Worm (Caenorhabditis elegans) whole organism, early embryonic: ENCODE results near the gene F49E2.5.

ENCODE experiments used
- B0310.2 ChIP-seq: sonication (generic microtip); optimal IDR thresholded peaks from 2 replicates; lab custom pipeline; 2016; ENCODE audit warnings: mild to moderate bottlenecking, missing genetic modification characterization, missing compliant biosample characterization
- F13C5.2 ChIP-seq: sonication (generic microtip); optimal IDR thresholded peaks from 2 replicates; lab custom pipeline; 2017; ENCODE audit warnings: mild to moderate bottlenecking, missing genetic modification characterization, inconsistent platforms, missing compliant biosample characterization
- aly-1 ChIP-seq: sonication (generic microtip); optimal IDR thresholded peaks from 2 replicates; lab custom pipeline; 2016; ENCODE audit warnings: missing genetic modification characterization, missing compliant biosample characterization
- ama-1 ChIP-seq: fragments of 150-350 bp; optimal IDR thresholded peaks from 2 replicates; lab custom pipeline; 2014
- ceh-13 ChIP-seq: fragments of 200-800 bp; sonication (Bioruptor generic); optimal IDR thresholded peaks from 2 replicates; lab custom pipeline; 2018; ENCODE audit warnings: mild to moderate bottlenecking, missing genetic modification characterization, missing compliant biosample characterization
- ceh-36 ChIP-seq: sonication (generic microtip); optimal IDR thresholded peaks from 2 replicates; lab custom pipeline; 2016; ENCODE audit warnings: missing genetic modification characterization, inconsistent platforms, missing compliant biosample characterization
- ets-7 ChIP-seq: sonication (generic microtip); optimal IDR thresholded peaks from 2 replicates; lab custom pipeline; 2016; ENCODE audit warnings: missing genotype, missing genetic modification characterization, missing compliant biosample characterization
- flt-1 ChIP-seq: fragments of 200-800 bp; sonication (Bioruptor generic); IDR thresholded peaks from 2 replicates; pipeline ENCODE4 v1.3.6; 2022; ENCODE audit warnings: missing genetic modification characterization, missing compliant biosample characterization
- hmbx-1 ChIP-seq: sonication (generic microtip); optimal IDR thresholded peaks from 2 replicates; lab custom pipeline; 2016; ENCODE audit warnings: mild to moderate bottlenecking, missing genetic modification characterization, missing compliant biosample characterization
- hmg-4 ChIP-seq: fragments of 200-800 bp; sonication (Bioruptor generic); optimal IDR thresholded peaks from 2 replicates; lab custom pipeline; 2018; ENCODE audit warnings: mild to moderate bottlenecking, missing genetic modification characterization, missing compliant biosample characterization
- hnd-1 ChIP-seq: sonication (generic microtip); optimal IDR thresholded peaks from 2 replicates; lab custom pipeline; 2016; ENCODE audit warnings: missing genetic modification characterization, missing compliant biosample characterization
- pes-1 ChIP-seq: fragments of 200-800 bp; sonication (Bioruptor generic); IDR thresholded peaks from 2 replicates; pipeline ENCODE4 v1.3.6; 2022; ENCODE audit warnings: missing genetic modification reagents, missing genetic modification characterization, missing compliant biosample characterization
- scrt-1 ChIP-seq: fragments of 200-800 bp; sonication (Bioruptor generic); IDR thresholded peaks from 2 replicates; pipeline ENCODE4 v1.3.6; 2022; ENCODE audit warnings: missing genetic modification characterization, missing compliant biosample characterization
- sea-1 ChIP-seq: fragments of 200-800 bp; sonication (Bioruptor generic); conservative IDR thresholded peaks from 2 replicates; pipeline ENCODE4 v1.3.6; 2022; ENCODE audit warnings: missing genetic modification characterization, missing compliant biosample characterization
- tbx-11 ChIP-seq: fragments of 200-800 bp; sonication (Bioruptor generic); IDR thresholded peaks from 2 replicates; pipeline ENCODE4 v1.3.6; 2022; ENCODE audit warnings: missing genetic modification characterization, missing compliant biosample characterization
- tbx-37 ChIP-seq: fragments of 200-800 bp; sonication (Bioruptor generic); conservative IDR thresholded peaks from 2 replicates; pipeline ENCODE4 v1.3.6; 2022; ENCODE audit warnings: missing genetic modification reagents, missing genetic modification characterization, missing compliant biosample characterization
- tra-4 ChIP-seq: sonication (generic microtip); optimal IDR thresholded peaks from 2 replicates; lab custom pipeline; 2017; ENCODE audit warnings: missing genetic modification characterization, missing compliant biosample characterization

F49E2.5 gene

DNA sequence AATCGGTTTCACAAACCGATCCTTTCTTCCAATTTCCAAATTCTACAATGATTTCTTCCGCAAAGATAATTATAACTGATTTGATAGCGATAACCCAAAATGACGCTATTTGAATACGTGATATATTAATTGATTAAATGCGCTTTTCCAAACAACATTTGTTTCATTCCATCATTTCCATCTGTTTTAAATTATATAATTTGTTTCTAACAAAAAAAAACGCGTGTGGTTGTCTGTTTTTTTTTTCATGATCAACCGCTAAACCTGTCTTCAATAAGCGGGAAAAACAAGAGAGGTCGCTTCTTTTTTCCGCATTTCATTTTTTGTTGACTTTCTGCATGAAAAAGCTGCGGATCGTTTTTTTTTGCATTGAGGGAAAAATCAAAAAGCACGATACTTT, 53.8 kb downstream of the F49E2.5 start:
- no peak for TF ChIP-seq flt-1 (GFP tag; lab: Robert Waterston, UW)
- no peak for TF ChIP-seq sea-1 (GFP tag; lab: Robert Waterston, UW)
- TF ChIP-seq hnd-1 (tag; lab: Kevin White, UChicago) = no peak
- no peak for TF ChIP-seq scrt-1 (GFP tag; lab: Robert Waterston, UW)
- no peak for TF ChIP-seq pes-1 (GFP tag; lab: Robert Waterston, UW)
- TF ChIP-seq hmg-4 (GFP tag; lab: Kevin White, UChicago) = no peak
- no peak for TF ChIP-seq B0310.2 (tag; lab: Kevin White, UChicago)
- no peak for TF ChIP-seq ama-1 (lab: Kevin White, UChicago)
- no peak for TF ChIP-seq ceh-36 (tag; lab: Kevin White, UChicago)
- no peak for TF ChIP-seq ceh-13 (GFP tag; lab: Kevin White, UChicago)
- TF ChIP-seq tra-4 (tag; lab: Kevin White, UChicago) = no peak
- TF ChIP-seq F13C5.2 (tag; lab: Kevin White, UChicago) = no peak
- TF ChIP-seq tbx-37 (GFP tag; lab: Robert Waterston, UW) = no peak
- no peak for TF ChIP-seq aly-1
- no peak for TF ChIP-seq hmbx-1
- TF ChIP-seq ets-7 (tag; lab: Kevin White, UChicago) = no peak
- no peak for TF ChIP-seq tbx-11

DNA sequence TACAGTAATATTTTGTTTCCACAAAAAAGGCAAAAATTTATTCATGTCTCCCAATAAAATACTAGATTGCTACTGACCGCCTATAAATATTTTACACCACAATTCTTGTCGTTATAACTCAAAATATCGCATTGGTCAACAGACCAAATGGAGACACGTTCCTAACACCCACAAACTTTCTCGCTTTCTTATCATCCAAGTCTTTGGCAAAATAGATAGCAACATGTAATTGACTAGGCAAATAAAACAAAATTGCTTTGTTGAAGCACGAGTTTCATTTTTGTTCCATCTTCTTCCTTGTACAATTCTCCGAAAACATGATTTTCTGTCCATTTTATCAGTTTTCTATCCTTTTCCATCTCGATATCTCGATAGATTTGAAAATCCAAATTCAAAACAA, 59.2 kb downstream of the F49E2.5 start:
- TF ChIP-seq tbx-11 (no peak), flt-1 (GFP tag; lab: Robert Waterston, UW) (no peak), pes-1 (GFP tag; lab: Robert Waterston, UW) (no peak), hnd-1 (tag; lab: Kevin White, UChicago) (no peak), hmbx-1 (no peak), ceh-13 (GFP tag; lab: Kevin White, UChicago) (no peak), sea-1 (GFP tag; lab: Robert Waterston, UW) (no peak), hmg-4 (GFP tag; lab: Kevin White, UChicago) (no peak), tra-4 (tag; lab: Kevin White, UChicago) (no peak), B0310.2 (tag; lab: Kevin White, UChicago) (no peak), aly-1 (no peak), tbx-37 (GFP tag; lab: Robert Waterston, UW) (no peak), ets-7 (tag; lab: Kevin White, UChicago) (no peak), F13C5.2 (tag; lab: Kevin White, UChicago) (no peak)

DNA sequence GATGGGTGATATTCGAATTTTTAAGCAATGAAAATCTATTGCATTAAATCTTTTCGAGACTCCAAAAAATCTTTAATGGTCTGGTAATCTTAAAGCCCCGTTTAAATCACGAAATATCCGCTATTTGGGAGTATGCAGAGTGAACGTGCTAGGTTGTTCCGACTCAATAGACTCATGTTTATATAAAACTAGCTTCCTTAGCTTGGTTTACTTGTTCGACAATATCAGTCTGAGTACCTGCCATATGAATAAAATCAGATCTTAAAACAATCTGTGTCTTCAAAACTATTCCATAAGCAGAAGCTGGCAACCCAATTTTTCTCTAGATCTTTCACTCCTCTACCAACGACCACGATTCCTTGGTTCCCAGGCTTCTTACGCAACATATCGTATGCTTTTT, 59.7 kb downstream of the F49E2.5 start:
- no peak for TF ChIP-seq hmg-4 (GFP tag; lab: Kevin White, UChicago)
- no peak for TF ChIP-seq ceh-36 (tag; lab: Kevin White, UChicago)

DNA sequence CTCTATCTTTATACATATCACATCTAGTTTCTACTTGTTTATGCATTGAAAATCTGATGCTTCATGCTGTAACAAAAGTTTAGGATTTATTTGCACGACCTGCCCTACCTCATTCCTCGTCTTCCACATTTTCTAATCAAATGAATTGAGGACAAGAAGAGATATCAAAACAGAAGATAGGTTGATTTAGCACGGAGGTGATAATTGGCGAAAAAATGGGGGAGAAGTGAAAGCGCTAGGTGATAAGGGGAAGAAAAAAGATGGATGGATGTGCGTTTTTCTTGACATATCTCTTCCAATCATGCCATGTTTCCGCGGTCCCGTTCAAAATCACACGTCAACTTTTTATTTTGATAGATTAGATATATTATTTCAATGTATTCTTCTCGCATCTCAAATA, 64.7 kb downstream of the F49E2.5 start:
- TF ChIP-seq tbx-11 (no peak), flt-1 (GFP tag; lab: Robert Waterston, UW) (no peak), ceh-36 (tag; lab: Kevin White, UChicago) (no peak), tra-4 (tag; lab: Kevin White, UChicago) (no peak), ama-1 (lab: Kevin White, UChicago) (no peak), B0310.2 (tag; lab: Kevin White, UChicago) (no peak), scrt-1 (GFP tag; lab: Robert Waterston, UW) (no peak), hnd-1 (tag; lab: Kevin White, UChicago) (no peak), ceh-13 (GFP tag; lab: Kevin White, UChicago) (no peak), tbx-37 (GFP tag; lab: Robert Waterston, UW) (no peak), hmbx-1 (no peak), hmg-4 (GFP tag; lab: Kevin White, UChicago) (no peak), pes-1 (GFP tag; lab: Robert Waterston, UW) (no peak), F13C5.2 (tag; lab: Kevin White, UChicago) (no peak)

DNA sequence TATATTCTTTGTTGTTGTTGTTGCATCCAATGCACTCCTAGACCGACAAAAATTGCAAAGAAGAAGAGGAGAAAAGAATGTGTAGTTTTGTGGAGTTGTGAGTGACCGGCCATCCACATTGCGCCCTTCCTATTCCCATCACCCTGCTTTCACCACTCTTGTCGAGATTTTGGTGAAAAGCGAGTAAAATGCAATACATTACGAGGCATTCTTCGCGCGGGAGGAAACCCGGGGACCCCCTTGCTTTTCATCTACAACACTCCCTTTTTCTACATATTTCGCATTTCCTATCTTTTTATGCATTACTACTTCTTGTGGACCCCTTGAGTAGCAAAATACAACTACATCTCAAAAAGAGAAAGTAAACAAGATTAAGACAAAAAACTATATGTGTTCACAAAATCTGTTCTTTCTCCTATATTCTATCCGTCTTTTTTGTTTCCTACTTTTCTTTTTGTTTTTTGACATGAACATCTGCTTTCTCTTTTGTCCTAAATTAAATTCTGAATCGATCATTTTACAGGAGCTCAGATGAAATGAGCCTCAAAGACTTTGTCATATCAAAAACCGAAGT, 66.7 kb downstream of the F49E2.5 start, which contains the start of gene C11E4.6:
Gene C11E4.6, plus strand, starts transcription at position 524 of the 574 bp plus-strand sequence.
- TF ChIP-seq hmg-4 (GFP tag; lab: Kevin White, UChicago) (no peak), tbx-37 (GFP tag; lab: Robert Waterston, UW) (no peak), aly-1 (no peak), ceh-36 (tag; lab: Kevin White, UChicago) (no peak), pes-1 (GFP tag; lab: Robert Waterston, UW) (no peak), B0310.2 (tag; lab: Kevin White, UChicago) (no peak), F13C5.2 (tag; lab: Kevin White, UChicago) (no peak), hnd-1 (tag; lab: Kevin White, UChicago) (no peak)
